Fruit fly (Drosophila melanogaster) Kc167 (cell line): ENCODE measurements around the gene CG17721.

Source experiments
- Myc ChIP-seq: fragments of >200 bp; optimal IDR thresholded peaks from 2 replicates; lab custom pipeline; 2017; ENCODE audit warnings: missing external identifiers
- ttk ChIP-seq: sonication (Bioruptor generic); optimal IDR thresholded peaks from 2 replicates; lab custom pipeline; 2017; ENCODE audit warnings: missing external identifiers

DNA sequence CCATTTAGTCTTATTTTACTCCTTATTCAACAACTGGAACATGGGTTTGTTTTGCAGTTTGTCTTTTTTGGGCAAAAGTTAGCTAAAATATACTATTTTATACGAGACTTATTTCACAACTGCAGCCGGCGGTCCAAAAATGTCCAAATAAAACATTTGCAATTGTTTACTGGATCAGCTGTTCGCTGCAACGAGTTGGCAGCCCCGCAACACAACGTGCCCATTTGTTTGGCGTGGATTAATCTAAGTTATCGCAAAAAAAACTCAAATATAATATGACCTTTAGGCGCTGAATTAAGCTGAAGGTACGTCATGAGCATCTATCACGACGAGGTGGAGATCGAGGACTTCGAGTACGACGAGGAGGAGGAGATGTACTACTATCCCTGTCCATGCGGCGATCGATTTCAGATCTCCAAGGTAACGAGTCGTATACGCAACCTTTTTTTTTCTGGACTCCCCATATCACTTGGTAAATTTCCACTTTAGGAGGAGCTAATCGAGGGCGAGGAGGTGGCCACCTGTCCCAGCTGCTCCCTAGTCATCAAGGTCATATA lies 3.2 kb upstream of the CG17721 start, which contains the start of the genes CG17187 and Dph3:
- no peak for TF ChIP-seq ttk (lab: Kevin White, UChicago)
- no peak for TF ChIP-seq Myc (lab: Kevin White, UChicago)
